Fruit fly (Drosophila melanogaster) whole organism, pupa: ENCODE results near the gene CG5273.
A peak's percentile ranks its signal among the peaks of the same experiment; 100 is the strongest.

Source experiments
- CG17806 ChIP-seq: fragments of 200-800 bp; sonication (Bioruptor generic); optimal IDR thresholded peaks from 2 replicates; lab custom pipeline; 2018; ENCODE audit warnings: missing biosample characterization, mild to moderate bottlenecking, missing genetic modification characterization, moderate library complexity
- CG4496 ChIP-seq: fragments of 200-800 bp; sonication (Bioruptor generic); IDR thresholded peaks from 3 replicates; pipeline ENCODE4 v1.3.6; 2022; ENCODE audit warnings: missing biosample characterization, missing genetic modification characterization
- CG8159 ChIP-seq: fragments of 200-800 bp; sonication (Bioruptor generic); optimal IDR thresholded peaks from 3 replicates; lab custom pipeline; 2018; ENCODE audit warnings: missing biosample characterization, mild to moderate bottlenecking, missing genetic modification characterization, moderate library complexity
- CG8301 ChIP-seq: fragments of 200-800 bp; sonication (Bioruptor generic); optimal IDR thresholded peaks from 2 replicates; lab custom pipeline; 2018; ENCODE audit warnings: missing biosample characterization, mild to moderate bottlenecking, missing genetic modification characterization
- EcR ChIP-seq: fragments of 200-800 bp; sonication (Bioruptor generic); optimal IDR thresholded peaks from 3 replicates; lab custom pipeline; 2019; ENCODE audit warnings: missing biosample characterization, missing genetic modification characterization, mild to moderate bottlenecking, moderate library complexity, missing genetic modification reagents
- fd96Ca ChIP-seq: fragments of 200-800 bp; sonication (Bioruptor generic); IDR thresholded peaks from 3 replicates; pipeline ENCODE4 v1.3.6; 2022; ENCODE audit warnings: missing biosample characterization, missing genetic modification characterization

DNA sequence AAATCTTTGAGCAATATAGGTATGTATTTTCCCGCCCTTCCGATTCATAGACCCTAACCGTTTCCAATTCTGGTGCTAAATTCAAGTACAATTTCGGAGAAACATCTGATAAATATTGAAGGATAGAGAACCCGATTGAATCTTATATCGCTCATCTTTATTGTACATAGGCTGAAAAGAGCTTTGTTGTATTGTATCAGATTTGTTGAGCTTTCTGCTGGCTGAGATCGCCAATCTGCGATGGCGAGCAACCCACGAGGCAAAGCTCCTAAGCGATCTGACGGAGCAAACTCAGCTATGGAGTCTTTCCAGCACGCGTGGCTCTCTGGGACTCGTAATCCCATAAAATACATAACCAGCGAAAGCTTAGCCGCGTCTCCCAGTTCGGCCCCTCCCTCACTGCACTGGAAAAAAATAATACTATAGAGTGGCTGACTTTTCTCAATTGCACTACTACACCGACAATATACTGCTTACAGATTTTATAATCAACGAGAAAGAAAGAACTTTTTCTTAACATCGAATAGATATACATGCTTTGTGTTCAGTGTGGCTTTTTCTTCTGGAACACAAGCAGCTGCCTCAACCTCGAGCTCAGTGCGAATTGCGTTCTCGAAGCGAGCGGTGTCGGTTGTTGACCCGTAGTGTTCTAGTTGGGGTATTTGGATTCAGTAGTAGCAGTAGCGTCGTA is 3.6 kb upstream of the CG5273 start:
- TF ChIP-seq CG8159 (tag; lab: Kevin White, UChicago) (peak; percentile 82), CG17806 (tag; lab: Kevin White, UChicago) (peak; percentile 78), EcR (GFP tag; lab: Kevin White, UChicago) (peak; percentile 96), fd96Ca (GFP tag; lab: Robert Waterston, UW) (peak; percentile 94), CG4496 (GFP tag; lab: Robert Waterston, UW) (peak; percentile 96), CG8301 (tag; lab: Kevin White, UChicago) (peak; percentile 87)
